Worm (Caenorhabditis elegans) whole organism, L4/young adult: ENCODE measurements around the gene C25A6.1.

Experiments used
- W03F9.2 ChIP-seq: fragments of 150-350 bp; optimal IDR thresholded peaks from 2 replicates; lab custom pipeline; 2014; ENCODE audit warnings: missing biosample characterization, missing genetic modification characterization
- dao-5 ChIP-seq: sonication (generic microtip); optimal IDR thresholded peaks from 2 replicates; lab custom pipeline; 2016; ENCODE audit warnings: missing genotype, missing genetic modification characterization, moderate library complexity, missing compliant biosample characterization
- him-1 ChIP-seq: sonication (generic microtip); optimal IDR thresholded peaks from 2 replicates; lab custom pipeline; 2016; ENCODE audit warnings: missing genotype, missing genetic modification reagents, missing genetic modification characterization, missing compliant biosample characterization

Gene C25A6.1

DNA sequence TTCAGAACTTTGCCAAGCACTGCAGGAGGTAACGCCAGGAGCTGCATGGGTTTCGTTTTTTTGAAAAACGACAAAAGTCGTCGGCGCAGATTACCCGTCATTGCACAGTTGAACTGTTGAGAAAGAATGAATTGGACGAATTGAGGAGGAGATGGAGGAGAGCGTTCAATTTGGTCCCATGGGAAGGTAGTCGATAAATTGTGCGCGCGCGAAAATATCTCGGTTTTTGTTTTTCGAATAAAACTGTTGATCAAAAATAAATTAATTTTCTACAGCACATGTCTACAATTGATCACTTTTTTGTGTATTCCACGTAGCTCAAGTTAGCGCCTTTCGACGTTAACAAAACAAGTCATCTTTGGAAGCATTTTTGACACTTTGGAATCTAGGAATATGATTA is 11.6 kb downstream of the C25A6.1 start, which contains the start of gene F08F3.6:
Gene F08F3.6 (minus strand): TSS at position 153 of the 400 bp plus-strand sequence.
- no peak for TF ChIP-seq him-1 (tag; lab: Kevin White, UChicago)
- no peak for TF ChIP-seq W03F9.2
- no peak for TF ChIP-seq dao-5 (tag; lab: Kevin White, UChicago)

DNA sequence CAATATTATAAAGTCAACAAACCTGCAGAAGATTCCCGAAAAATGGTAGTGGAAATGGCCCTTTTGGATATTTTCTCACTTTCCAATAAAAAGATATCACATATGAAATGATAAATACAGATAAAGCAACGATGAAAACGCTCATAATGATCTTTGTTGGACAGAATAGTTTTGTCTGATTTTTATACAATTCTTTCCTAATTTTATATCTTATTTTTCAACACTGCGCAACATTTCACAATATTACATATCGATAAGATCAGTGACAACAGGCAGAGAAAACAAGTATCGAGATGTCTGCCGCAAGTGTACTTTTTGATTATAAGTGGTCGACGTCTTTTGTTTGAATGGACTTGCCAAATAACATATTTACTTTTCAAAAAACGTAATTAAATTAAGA is 14.8 kb downstream of the C25A6.1 start, which contains the start of gene cyp-14A5:
Gene cyp-14A5 (minus strand): TSS at position 163 of the 400 bp plus-strand sequence.
- TF ChIP-seq dao-5 (tag; lab: Kevin White, UChicago), result no peak
- no peak for TF ChIP-seq him-1 (tag; lab: Kevin White, UChicago)

DNA sequence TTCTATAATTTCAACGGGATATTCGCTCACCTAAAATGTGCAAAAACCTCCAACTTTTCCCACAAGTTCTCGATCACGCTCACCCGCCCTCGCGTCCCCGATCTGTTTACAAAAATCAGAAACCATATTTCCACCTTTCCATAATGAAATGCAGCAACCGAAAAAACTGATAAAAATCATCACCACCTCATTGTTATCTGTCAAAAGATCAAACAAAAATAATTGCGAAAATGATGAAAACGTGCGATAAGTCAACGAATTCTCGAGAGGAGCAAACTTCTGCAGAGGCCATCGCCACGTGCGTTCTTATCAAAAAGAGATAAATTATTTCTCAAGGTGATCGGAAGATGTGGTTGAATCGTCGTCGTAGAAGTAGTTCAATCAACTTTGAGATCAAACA is 16.7 kb downstream of the C25A6.1 start:
- TF ChIP-seq him-1 (tag; lab: Kevin White, UChicago), result no peak
- no peak for TF ChIP-seq W03F9.2
- TF ChIP-seq dao-5 (tag; lab: Kevin White, UChicago), result no peak

DNA sequence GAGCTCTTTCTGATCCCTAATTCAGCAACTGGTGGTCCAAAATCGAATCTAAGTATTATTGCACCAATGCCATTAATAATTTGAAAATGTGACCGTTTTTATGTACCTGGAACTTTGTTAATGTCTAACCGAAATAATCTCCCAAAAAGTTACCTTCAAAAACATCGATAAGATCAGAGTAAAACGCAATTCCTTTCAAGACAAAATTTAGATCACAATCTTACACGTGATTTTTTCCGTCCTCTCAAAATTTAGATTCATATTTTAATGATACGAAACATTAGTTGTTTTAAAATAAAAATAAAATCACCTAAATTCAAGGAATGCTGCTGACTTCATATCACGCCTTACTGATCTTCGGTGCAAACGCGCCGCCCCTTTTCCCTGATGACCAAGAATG is 18.0 kb downstream of the C25A6.1 start:
- TF ChIP-seq dao-5 (tag; lab: Kevin White, UChicago), result no peak
- no peak for TF ChIP-seq W03F9.2
- TF ChIP-seq him-1 (tag; lab: Kevin White, UChicago), result no peak

DNA sequence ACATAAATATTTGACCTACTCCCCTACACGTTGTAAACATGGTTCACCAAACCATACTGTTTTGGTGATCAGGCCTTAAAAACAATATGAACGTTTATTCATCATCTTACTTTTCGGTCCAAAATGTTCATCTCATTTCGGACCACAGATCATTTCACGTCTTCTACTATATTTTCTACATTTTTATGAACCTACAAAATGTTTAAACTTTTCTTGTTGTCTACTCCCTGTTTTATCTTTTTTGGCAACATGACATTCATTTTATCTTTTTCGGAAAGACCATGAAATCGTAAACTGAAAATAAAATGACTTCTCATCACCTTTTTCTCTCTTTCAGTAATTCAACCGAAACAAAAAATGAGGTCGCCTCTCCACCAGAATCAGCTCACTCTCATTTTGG is 19.5 kb downstream of the C25A6.1 start, which contains the start of gene rhr-1:
Gene rhr-1 (plus strand): TSS at position 301 of the 400 bp plus-strand sequence.
- TF ChIP-seq him-1 (tag; lab: Kevin White, UChicago), result no peak
- no peak for TF ChIP-seq dao-5 (tag; lab: Kevin White, UChicago)
- no peak for TF ChIP-seq W03F9.2

DNA sequence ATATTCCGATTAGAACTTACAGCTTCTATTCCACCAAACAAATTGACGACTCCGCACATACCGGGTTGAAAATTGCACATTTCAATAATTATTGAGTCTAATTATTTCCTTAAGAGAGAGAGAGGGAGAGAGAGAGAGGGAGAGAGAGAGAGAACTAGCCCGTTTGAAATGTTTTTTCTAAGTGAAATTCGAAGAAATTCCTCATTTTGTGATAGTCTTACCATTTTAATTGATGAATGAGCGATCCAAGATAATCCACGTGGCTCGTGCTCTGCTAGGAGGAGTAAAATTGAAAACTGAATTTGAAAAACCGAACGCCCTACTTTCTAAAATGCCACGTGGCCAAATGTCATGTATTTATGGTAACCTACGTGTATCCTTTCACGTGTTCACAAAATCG is 24.2 kb downstream of the C25A6.1 start, which contains the start of gene F08F3.8:
Gene F08F3.8 (minus strand): TSS at position 101 of the 400 bp plus-strand sequence.
- no peak for TF ChIP-seq dao-5 (tag; lab: Kevin White, UChicago)
- TF ChIP-seq W03F9.2, result no peak
- TF ChIP-seq him-1 (tag; lab: Kevin White, UChicago), result no peak

DNA sequence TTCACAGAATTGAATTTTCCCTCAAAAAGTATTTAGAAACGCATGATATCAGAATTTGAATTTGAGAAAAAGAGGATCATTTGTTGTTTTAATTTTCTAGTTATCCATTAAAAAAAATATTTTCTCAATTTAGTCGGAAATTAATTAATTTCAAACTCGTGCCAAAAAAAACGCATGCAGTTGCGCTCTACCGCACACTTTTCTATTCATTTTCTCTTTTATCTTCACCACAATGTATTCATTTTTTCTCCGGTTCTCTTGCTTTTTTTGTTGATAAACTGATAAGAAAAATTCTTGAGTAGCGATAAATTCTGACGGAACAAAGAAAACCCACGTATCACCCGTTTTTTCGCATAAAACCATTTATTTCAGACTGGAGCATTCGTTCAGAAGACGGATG is 24.7 kb downstream of the C25A6.1 start, which contains the start of gene acl-6:
Gene acl-6 (plus strand): TSS at position 367 of the 400 bp plus-strand sequence.
- no peak for TF ChIP-seq him-1 (tag; lab: Kevin White, UChicago)
- TF ChIP-seq W03F9.2, result peak; percentile 58

DNA sequence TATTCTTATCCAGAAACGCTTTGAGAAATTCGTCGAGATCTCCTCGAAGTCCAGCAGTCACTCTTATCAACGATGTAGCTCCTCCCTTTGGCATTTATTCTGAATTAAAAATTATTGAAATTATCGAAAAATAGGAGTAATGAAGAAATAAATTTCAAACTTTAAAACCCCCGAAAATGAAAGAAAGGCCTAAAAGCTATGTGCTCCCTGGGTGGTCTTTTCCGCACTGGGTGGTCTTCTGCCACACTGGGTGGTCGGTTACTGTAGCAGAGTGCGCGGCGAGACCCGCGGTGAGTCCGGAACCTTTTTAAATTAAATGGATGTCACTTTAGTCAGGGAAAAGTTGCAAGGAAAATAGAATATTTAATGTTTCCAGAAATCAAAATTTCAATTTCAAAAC is 30.7 kb downstream of the C25A6.1 start, which contains the start of gene snpc-1.3:
Gene snpc-1.3 (minus strand): TSS at position 101 of the 400 bp plus-strand sequence.
- TF ChIP-seq him-1 (tag; lab: Kevin White, UChicago), result no peak
- TF ChIP-seq dao-5 (tag; lab: Kevin White, UChicago), result no peak
- no peak for TF ChIP-seq W03F9.2

DNA sequence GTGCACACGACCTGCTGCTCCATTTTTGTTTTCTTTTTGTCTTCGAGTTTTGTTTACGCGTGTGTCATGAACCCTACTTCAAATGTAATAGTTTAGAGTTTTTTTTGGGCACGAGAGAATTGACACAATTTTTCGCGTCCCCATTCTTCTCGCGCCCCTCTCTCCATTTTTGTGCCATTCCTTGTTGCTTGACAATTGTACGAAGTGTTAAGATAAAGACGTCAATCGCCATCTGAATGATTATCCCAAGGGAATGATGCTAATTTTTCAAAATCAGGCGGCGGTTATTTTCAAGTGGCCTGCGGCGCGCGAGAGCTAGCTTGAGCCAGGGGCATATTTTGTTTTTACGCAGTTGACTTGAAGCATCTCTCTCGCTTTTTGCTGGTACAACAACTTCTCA is 34.0 kb downstream of the C25A6.1 start:
- no peak for TF ChIP-seq dao-5 (tag; lab: Kevin White, UChicago)
- no peak for TF ChIP-seq W03F9.2
- TF ChIP-seq him-1 (tag; lab: Kevin White, UChicago), result no peak

DNA sequence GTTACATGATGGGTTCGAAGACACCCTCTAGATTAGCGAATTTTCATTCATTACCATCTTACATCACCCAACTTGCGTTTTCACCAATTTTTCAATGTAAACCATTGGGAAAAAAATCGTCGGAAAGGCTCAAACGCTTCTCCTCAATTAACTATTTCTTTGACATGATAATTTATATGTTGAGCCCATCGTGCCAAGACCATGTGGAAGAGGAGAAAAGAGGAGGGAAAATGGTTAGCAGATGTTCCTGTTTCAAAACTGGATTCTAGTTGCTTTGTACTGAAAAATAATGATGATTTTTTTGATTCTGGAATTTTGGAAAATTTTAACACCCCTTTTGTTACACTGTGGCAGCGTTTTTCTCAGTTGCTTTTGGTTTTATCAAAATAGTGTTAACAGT is 35.7 kb downstream of the C25A6.1 start:
- TF ChIP-seq dao-5 (tag; lab: Kevin White, UChicago), result no peak
- TF ChIP-seq W03F9.2, result no peak
- no peak for TF ChIP-seq him-1 (tag; lab: Kevin White, UChicago)

DNA sequence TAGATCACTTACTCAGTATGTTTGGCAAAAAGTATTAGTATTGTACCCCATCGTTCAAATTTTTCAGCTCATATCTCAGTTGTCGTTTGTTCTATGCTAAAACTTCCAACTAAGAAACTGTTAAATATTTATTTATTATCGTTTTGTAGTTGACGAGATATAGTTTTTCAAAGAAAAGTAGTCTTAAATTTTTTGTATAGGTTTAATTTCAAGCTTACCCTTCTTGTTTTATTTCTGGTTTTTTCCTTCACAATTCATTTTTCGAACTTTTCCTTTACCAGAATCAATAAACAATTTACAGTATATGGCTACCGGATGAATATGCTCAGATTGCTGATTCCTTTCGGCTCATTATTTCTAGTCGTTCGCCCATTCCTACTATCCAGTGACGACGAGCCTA is 37.5 kb downstream of the C25A6.1 start, which contains the start of gene F08F3.1:
Gene F08F3.1 (plus strand): TSS at position 301 of the 400 bp plus-strand sequence.
- no peak for TF ChIP-seq dao-5 (tag; lab: Kevin White, UChicago)
- no peak for TF ChIP-seq W03F9.2
- TF ChIP-seq him-1 (tag; lab: Kevin White, UChicago), result no peak

DNA sequence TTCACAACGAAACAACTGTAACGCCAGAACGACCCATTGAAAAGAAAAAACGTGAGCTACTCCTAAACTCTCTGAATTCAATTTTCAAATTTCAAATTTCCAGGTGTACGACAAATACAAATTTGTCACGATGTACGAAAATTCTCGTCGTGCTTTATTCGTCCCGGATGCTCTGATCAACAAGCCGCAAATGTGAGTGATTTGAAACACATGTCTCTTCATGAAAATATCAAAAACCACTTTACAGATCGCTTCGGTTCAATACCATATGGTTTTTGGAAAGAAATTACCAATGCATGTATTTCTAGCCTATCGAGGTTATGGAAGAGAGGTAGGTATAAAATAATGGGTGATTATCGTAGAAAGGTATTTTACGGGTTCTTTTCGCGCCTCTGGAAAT is 38.7 kb downstream of the C25A6.1 start:
- TF ChIP-seq W03F9.2 (no peak), him-1 (tag; lab: Kevin White, UChicago) (no peak), dao-5 (tag; lab: Kevin White, UChicago) (no peak)

DNA sequence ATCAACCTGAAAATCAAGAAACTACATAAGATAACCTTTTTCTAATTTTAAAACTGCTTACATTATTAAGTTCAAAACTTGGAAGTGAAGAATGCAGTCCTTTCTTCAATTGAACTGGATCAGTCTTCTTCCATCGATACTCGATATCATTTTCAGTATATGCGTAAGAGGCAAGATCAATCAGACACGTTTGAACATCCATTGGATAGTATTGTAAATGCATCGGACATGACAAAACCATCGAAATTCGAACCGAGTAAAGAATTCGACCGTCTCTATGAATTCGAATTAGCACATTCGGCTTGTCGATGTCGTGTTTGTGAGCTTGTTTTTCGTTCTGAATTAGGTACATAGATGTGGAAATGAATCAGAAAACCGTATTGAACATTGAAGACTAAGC is 42.4 kb downstream of the C25A6.1 start:
- TF ChIP-seq W03F9.2, result no peak
- no peak for TF ChIP-seq dao-5 (tag; lab: Kevin White, UChicago)
- no peak for TF ChIP-seq him-1 (tag; lab: Kevin White, UChicago)

DNA sequence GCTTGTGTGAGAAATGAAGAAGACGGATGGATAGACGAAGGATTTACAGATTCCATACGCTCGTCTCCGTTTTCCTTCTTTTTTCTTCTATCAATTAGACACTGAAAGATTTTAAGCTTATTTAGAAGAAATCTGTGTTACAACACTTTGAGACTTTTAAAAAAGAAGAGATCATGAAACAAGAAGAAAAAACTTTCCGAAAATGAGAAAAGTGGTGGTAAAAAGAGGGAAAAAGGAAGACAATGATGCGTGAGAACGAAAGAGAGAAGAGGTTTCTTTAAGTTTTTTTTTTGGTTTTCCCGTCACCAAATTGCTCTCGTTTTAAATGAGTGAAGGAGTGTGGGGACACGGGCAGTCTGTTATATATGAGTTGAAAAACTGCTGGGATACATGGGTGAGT is 45.3 kb downstream of the C25A6.1 start, which contains the start of gene glc-3:
Gene glc-3 (minus strand): TSS at position 101 of the 400 bp plus-strand sequence.
- TF ChIP-seq W03F9.2 (no peak), him-1 (tag; lab: Kevin White, UChicago) (no peak), dao-5 (tag; lab: Kevin White, UChicago) (no peak)

DNA sequence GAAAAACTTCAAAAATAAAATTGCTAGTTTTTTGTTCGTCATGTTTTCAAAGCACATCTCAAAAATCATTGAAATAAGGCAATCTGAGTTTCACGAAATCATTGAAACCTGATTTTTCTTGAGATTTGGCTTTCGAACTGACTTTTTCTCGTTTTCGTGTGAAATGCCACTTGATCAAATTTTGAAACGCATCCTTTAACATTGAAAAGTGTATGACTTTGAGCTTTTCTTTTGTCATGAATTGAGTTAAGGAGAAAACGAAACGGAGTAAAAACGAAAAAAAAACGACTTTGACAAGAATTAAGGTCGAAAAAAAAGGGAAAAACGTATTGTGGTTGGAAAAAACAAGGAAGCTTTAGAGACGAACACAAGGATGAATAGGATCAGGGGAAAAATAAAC is 46.6 kb downstream of the C25A6.1 start:
- no peak for TF ChIP-seq dao-5 (tag; lab: Kevin White, UChicago)
